Worm (Caenorhabditis elegans) whole organism, L1 larva: Measurements from ENCODE around the gene elt-4.

Source experiments
- C04F5.9 ChIP-seq: sonication (generic microtip); optimal IDR thresholded peaks from 2 replicates; lab custom pipeline; 2016; ENCODE audit warnings: missing genetic modification characterization, missing compliant biosample characterization
- F16B12.6 ChIP-seq: fragments of 150-350 bp; optimal IDR thresholded peaks from 2 replicates; lab custom pipeline; 2014; ENCODE audit warnings: missing biosample characterization, missing genetic modification characterization
- Y116A8C.19 ChIP-seq: sonication (generic microtip); optimal IDR thresholded peaks from 2 replicates; lab custom pipeline; 2016; ENCODE audit warnings: missing compliant biosample characterization, missing genetic modification characterization, borderline replicate concordance
- aly-2 ChIP-seq: fragments of 150-350 bp; optimal IDR thresholded peaks from 2 replicates; lab custom pipeline; 2014; ENCODE audit warnings: missing biosample characterization, missing genetic modification characterization
- ama-1 ChIP-seq: fragments of 150-350 bp; optimal IDR thresholded peaks from 2 replicates; lab custom pipeline; 2014
- ceh-8 ChIP-seq: fragments of 200-800 bp; sonication (Bioruptor generic); optimal IDR thresholded peaks from 2 replicates; lab custom pipeline; 2018; ENCODE audit warnings: mild to moderate bottlenecking, missing genetic modification characterization, moderate library complexity, missing compliant biosample characterization
- ceh-90 ChIP-seq: sonication (generic microtip); optimal IDR thresholded peaks from 2 replicates; lab custom pipeline; 2016; ENCODE audit warnings: missing genetic modification characterization, missing compliant biosample characterization
- dpl-1 ChIP-seq, 3 experiments: fragments of 150-350 bp in 2 of 3; sonication (generic microtip) in 1 of 3; optimal IDR thresholded peaks; 2 replicates each; lab custom pipeline; 2014 to 2017; ENCODE audit warnings: missing biosample characterization in 3 of 3, missing genetic modification characterization in 3 of 3, missing genetic modification reagents in 3 of 3
- efl-1 ChIP-seq, 4 experiments: fragments of 150-350 bp; optimal IDR thresholded peaks in 3 of 4; peaks in 1 of 4; 1 replicate in 1 of 4; 2 replicates in 3 of 4; lab custom pipeline; 2014; ENCODE audit warnings: missing biosample characterization in 2 of 4, missing genetic modification characterization in 2 of 4, missing genetic modification reagents in 2 of 4
- egl-13 ChIP-seq: sonication (generic microtip); optimal IDR thresholded peaks from 2 replicates; lab custom pipeline; 2016; ENCODE audit warnings: missing genotype, missing genetic modification reagents, missing genetic modification characterization, missing compliant biosample characterization
- elt-3 ChIP-seq, 6 experiments: fragments of 150-350 bp in 1 of 6; sonication (generic microtip); optimal IDR thresholded peaks; 2 replicates each; lab custom pipeline; 2017 to 2018; ENCODE audit warnings: missing biosample characterization in 6 of 6, missing genetic modification characterization in 6 of 6, inconsistent platforms in 1 of 6
- fkh-8 ChIP-seq: sonication (generic microtip); optimal IDR thresholded peaks from 2 replicates; lab custom pipeline; 2016; ENCODE audit warnings: mild to moderate bottlenecking, missing genetic modification characterization, missing compliant biosample characterization
- grh-1 ChIP-seq: fragments of 200-800 bp; sonication (Bioruptor generic); IDR thresholded peaks from 2 replicates; pipeline ENCODE4 v1.3.6; 2022; ENCODE audit warnings: missing genetic modification reagents, missing genetic modification characterization, missing compliant biosample characterization
- hlh-4 ChIP-seq: sonication (generic microtip); optimal IDR thresholded peaks from 2 replicates; lab custom pipeline; 2016; ENCODE audit warnings: mild to moderate bottlenecking, missing genetic modification characterization, missing compliant biosample characterization
- irx-1 ChIP-seq: sonication (generic microtip); optimal IDR thresholded peaks from 2 replicates; lab custom pipeline; 2016; ENCODE audit warnings: missing genetic modification characterization, missing compliant biosample characterization
- isw-1 ChIP-seq: fragments of 200-800 bp; sonication (Bioruptor generic); IDR thresholded peaks from 2 replicates; pipeline ENCODE4 v1.3.6; 2022; ENCODE audit warnings: missing genetic modification characterization, missing compliant biosample characterization
- lin-13 ChIP-seq: fragments of 150-350 bp; optimal IDR thresholded peaks from 2 replicates; lab custom pipeline; 2014; ENCODE audit warnings: missing biosample characterization, missing genetic modification reagents, missing genetic modification characterization
- lin-35 ChIP-seq, 2 experiments: fragments of 150-350 bp; optimal IDR thresholded peaks; 2 replicates each; lab custom pipeline; 2014; ENCODE audit warnings: missing biosample characterization in 2 of 2, missing genetic modification characterization in 2 of 2, missing genetic modification reagents in 2 of 2
- lsy-2 ChIP-seq, 2 experiments: fragments of 150-350 bp; optimal IDR thresholded peaks; 2 replicates each; lab custom pipeline; 2014; ENCODE audit warnings: missing biosample characterization in 2 of 2, missing genetic modification characterization in 2 of 2
- mdl-1 ChIP-seq, 2 experiments: fragments of 150-350 bp; optimal IDR thresholded peaks; 2 replicates each; lab custom pipeline; 2014 to 2017; ENCODE audit warnings: missing biosample characterization in 2 of 2, missing genetic modification characterization in 2 of 2, inconsistent platforms in 1 of 2
- mef-2 ChIP-seq: fragments of 150-350 bp; optimal IDR thresholded peaks from 2 replicates; lab custom pipeline; 2014; ENCODE audit warnings: missing biosample characterization, missing genetic modification characterization
- nhr-11 ChIP-seq: fragments of 150-350 bp; optimal IDR thresholded peaks from 2 replicates; lab custom pipeline; 2014; ENCODE audit warnings: missing biosample characterization, missing genetic modification characterization
- nhr-12 ChIP-seq: sonication (generic microtip); optimal IDR thresholded peaks from 2 replicates; lab custom pipeline; 2017; ENCODE audit warnings: missing biosample characterization, missing genetic modification characterization
- nhr-19 ChIP-seq: fragments of 200-800 bp; sonication (Bioruptor generic); conservative IDR thresholded peaks from 2 replicates; pipeline ENCODE4 v1.3.6; 2022; ENCODE audit warnings: missing genetic modification characterization, missing compliant biosample characterization
- nhr-47 ChIP-seq: sonication (generic microtip); optimal IDR thresholded peaks from 2 replicates; lab custom pipeline; 2016; ENCODE audit warnings: mild to moderate bottlenecking, missing genetic modification characterization, moderate library complexity, missing compliant biosample characterization
- nhr-71 ChIP-seq: sonication (generic microtip); optimal IDR thresholded peaks from 2 replicates; lab custom pipeline; 2016; ENCODE audit warnings: mild to moderate bottlenecking, missing genetic modification characterization, moderate library complexity, missing compliant biosample characterization
- nhr-84 ChIP-seq: sonication (generic microtip); optimal IDR thresholded peaks from 2 replicates; lab custom pipeline; 2017; ENCODE audit warnings: missing biosample characterization, missing genetic modification characterization
- nhr-85 ChIP-seq: sonication (generic microtip); peaks from one replicate; lab custom pipeline; 2016; ENCODE audit warnings: missing genetic modification characterization, inconsistent platforms, missing compliant biosample characterization
- pag-3 ChIP-seq: sonication (generic microtip); optimal IDR thresholded peaks from 2 replicates; lab custom pipeline; 2017; ENCODE audit warnings: missing genetic modification characterization, mild to moderate bottlenecking, missing compliant biosample characterization, antibody characterized with exemption, borderline replicate concordance; ENCODE audit not compliant: insufficient read depth
- pqm-1 ChIP-seq: sonication (generic microtip); optimal IDR thresholded peaks from 3 replicates; lab custom pipeline; 2017; ENCODE audit warnings: missing biosample characterization, missing genetic modification characterization
- sup-37 ChIP-seq: fragments of 200-800 bp; sonication (Bioruptor generic); optimal IDR thresholded peaks from 2 replicates; lab custom pipeline; 2018; ENCODE audit warnings: mild to moderate bottlenecking, missing genetic modification characterization, missing compliant biosample characterization
- tbx-2 ChIP-seq: sonication (generic microtip); optimal IDR thresholded peaks from 2 replicates; lab custom pipeline; 2016; ENCODE audit warnings: missing genetic modification characterization, missing compliant biosample characterization
- unc-30 ChIP-seq: sonication (generic microtip); optimal IDR thresholded peaks from 2 replicates; lab custom pipeline; 2017; ENCODE audit warnings: missing biosample characterization, missing genetic modification characterization
- unc-86 ChIP-seq: sonication (generic microtip); optimal IDR thresholded peaks from 2 replicates; lab custom pipeline; 2016; ENCODE audit warnings: missing genetic modification characterization, missing compliant biosample characterization
- ztf-11 ChIP-seq, 2 experiments: sonication (generic microtip); optimal IDR thresholded peaks; 2 replicates each; lab custom pipeline; 2016 to 2017; ENCODE audit warnings: missing genetic modification characterization in 2 of 2, missing biosample characterization in 1 of 2, missing compliant biosample characterization in 1 of 2
- ztf-4 ChIP-seq: fragments of 150-350 bp; optimal IDR thresholded peaks from 2 replicates; lab custom pipeline; 2014; ENCODE audit warnings: missing biosample characterization, missing genetic modification characterization

elt-4 gene

ce11 chrX:10505193-10505592, 29.9 kb downstream of the elt-4 start:
- TF ChIP-seq hlh-4 (tag; lab: Kevin White, UChicago) (no peak), lsy-2 (tag; optimal IDR thresholded peaks at IDR 0.05; lab: Kevin White, UChicago) (peak in 1 of 2 experiments; percentile 50)
- TF ChIP-seq, all 84 proteins: peak for 1

- TF ChIP-seq ama-1 (lab: Kevin White, UChicago), result no peak
Measured at ce11 chrX:10507971-10508370, 32.6 kb downstream of the elt-4 start.

DNA sequence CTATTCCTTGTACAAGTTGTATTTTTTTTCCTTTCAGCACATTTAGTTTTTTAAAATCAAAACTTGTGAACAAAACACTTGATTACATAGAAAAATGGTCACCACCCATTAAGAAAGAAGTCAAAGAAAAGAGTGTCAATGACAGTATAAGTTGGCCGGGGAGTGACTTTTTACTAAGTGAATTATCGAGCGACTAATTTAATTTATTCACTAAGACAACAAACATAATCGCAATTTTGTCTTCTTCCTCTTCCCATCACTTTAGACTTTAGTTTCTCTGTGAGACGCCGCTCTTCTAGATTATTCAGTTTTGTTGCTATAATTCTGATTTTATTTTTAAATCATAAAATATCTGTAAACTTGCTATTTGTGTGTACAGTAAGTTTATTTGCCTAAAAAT, 38.7 kb downstream of the elt-4 start:
- TF ChIP-seq nhr-47 (no peak), nhr-11 (tag; lab: Kevin White, UChicago) (no peak), tbx-2 (tag; lab: Kevin White, UChicago) (no peak), nhr-85 (tag; lab: Kevin White, UChicago) (peak; percentile 64), ceh-8 (GFP tag; lab: Kevin White, UChicago) (peak; percentile 63)

DNA sequence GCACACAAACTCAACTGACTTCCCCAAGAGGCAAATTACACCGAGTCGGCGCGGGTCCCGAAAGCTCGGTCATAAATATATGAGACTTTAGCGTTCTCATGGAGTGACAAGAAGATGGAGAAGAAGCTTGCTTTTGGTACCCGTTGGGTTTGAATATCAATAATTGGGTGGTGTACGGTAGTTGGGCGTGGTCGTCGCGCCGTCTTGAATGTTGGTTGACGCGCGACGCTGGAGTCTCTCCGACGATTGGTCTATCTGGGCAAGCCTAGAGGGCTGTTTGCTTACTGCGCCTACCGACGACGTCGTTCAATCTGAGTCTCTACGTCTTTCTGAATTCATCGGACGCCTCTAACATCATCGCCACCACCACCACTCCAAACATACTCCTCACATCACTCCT, 39.5 kb downstream of the elt-4 start:
- peak in 1 of 2 experiments; percentile 41 for TF ChIP-seq lsy-2 (tag; optimal IDR thresholded peaks at IDR 0.05; lab: Kevin White, UChicago)
- no peak for TF ChIP-seq aly-2
- TF ChIP-seq, all 84 proteins: peak for 1

ce11 chrX:10516549-10516948, 41.2 kb downstream of the elt-4 start:
- no peak for TF ChIP-seq nhr-84 (tag; lab: Kevin White, UChicago)
- TF ChIP-seq lin-13 (GFP tag; lab: Kevin White, UChicago), result no peak
- no peak for TF ChIP-seq lsy-2 (tag; optimal IDR thresholded peaks at IDR 0.05; lab: Kevin White, UChicago)
- no peak for TF ChIP-seq ztf-4 (tag; lab: Kevin White, UChicago)
- TF ChIP-seq nhr-11 (tag; lab: Kevin White, UChicago), result no peak
- TF ChIP-seq nhr-12 (tag; lab: Kevin White, UChicago), result no peak
- peak; percentile 74 for TF ChIP-seq nhr-85 (tag; lab: Kevin White, UChicago)
- no peak for TF ChIP-seq ceh-90 (tag; lab: Kevin White, UChicago)
- no peak for TF ChIP-seq C04F5.9 (tag; lab: Kevin White, UChicago)
- 0 out of 2 replicates have a peak, but pooled peaks have one; percentile 19 for TF ChIP-seq grh-1 (GFP tag; lab: Robert Waterston, UW)

ce11 chrX:10520185-10520584, 44.9 kb downstream of the elt-4 start:
- TF ChIP-seq efl-1 (optimal IDR thresholded peaks at IDR 0.05; lab: Kevin White, UChicago) (no peak), efl-1 (GFP tag; optimal IDR thresholded peaks at IDR 0.05 in 1 of 2; lab: Kevin White, UChicago) (peak in 1 of 2 experiments; percentile 71), nhr-71 (tag; lab: Kevin White, UChicago) (no peak)

- no peak for TF ChIP-seq unc-30
- TF ChIP-seq unc-86 (tag; lab: Kevin White, UChicago), result no peak
- TF ChIP-seq irx-1 (tag; lab: Kevin White, UChicago), result no peak
- no peak for TF ChIP-seq hlh-4 (tag; lab: Kevin White, UChicago)
- TF ChIP-seq egl-13 (tag; lab: Kevin White, UChicago), result no peak
- TF ChIP-seq nhr-84 (tag; lab: Kevin White, UChicago), result no peak
- no peak for TF ChIP-seq mef-2 (tag; lab: Kevin White, UChicago)
Measured at ce11 chrX:10521313-10521712, 46.0 kb downstream of the elt-4 start, which contains the start of gene F14F3.4. Gene F14F3.4, minus strand, starts transcription at chrX:10521413.

DNA sequence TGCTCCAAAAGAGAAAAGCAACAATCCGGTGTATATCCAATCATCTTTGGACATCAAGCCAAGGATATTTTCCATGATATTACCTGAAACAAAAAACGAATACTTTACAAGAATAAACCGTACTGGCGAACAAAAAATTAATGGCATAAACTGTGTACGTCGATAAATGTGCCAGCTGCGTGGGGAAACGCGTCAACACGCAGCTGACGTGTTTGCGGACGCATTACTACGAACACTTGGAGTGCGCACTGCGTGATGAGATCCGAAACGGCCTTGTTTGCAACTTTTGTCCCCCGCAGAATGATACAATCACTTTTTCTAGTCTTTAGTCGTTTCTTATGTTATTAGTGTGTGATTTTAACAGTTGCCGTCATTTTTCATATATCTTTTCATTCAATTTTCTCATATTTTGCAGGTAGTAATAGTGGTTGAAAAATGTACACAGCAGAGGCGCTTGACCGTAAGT, 49.2 kb downstream of the elt-4 start, which contains the start of the genes mboa-7 and git-1:
mboa-7 (minus strand) TSS at position 83 of the 466 bp plus-strand sequence.
git-1 (plus strand) TSS at position 416 of the 466 bp plus-strand sequence.
- TF ChIP-seq dpl-1 (GFP tag; optimal IDR thresholded peaks at IDR 0.05; lab: Kevin White, UChicago), result peak; percentile 35 to 54 (median 54)
- no peak for TF ChIP-seq nhr-85 (tag; lab: Kevin White, UChicago)
- no peak for TF ChIP-seq lin-13 (GFP tag; lab: Kevin White, UChicago)
- no peak for TF ChIP-seq pag-3 (tag; lab: Kevin White, UChicago)
- no peak for TF ChIP-seq ztf-11 (tag; optimal IDR thresholded peaks at IDR 0.05; lab: Kevin White, UChicago)
- TF ChIP-seq sup-37 (GFP tag; lab: Kevin White, UChicago), result no peak
- TF ChIP-seq nhr-71 (tag; lab: Kevin White, UChicago), result peak; percentile 74
- no peak for TF ChIP-seq pqm-1 (tag; lab: Kevin White, UChicago)
- peak; percentile 42 to 81 for TF ChIP-seq lin-35 (GFP tag; optimal IDR thresholded peaks at IDR 0.05; lab: Kevin White, UChicago)
- no peak for TF ChIP-seq C04F5.9 (tag; lab: Kevin White, UChicago)
- TF ChIP-seq nhr-47, result peak; percentile 63
- TF ChIP-seq elt-3 (tag; optimal IDR thresholded peaks at IDR 0.05; lab: Kevin White, UChicago), result peak in 3 of 6 experiments; percentile 30 to 74 (median 57)
- no peak for TF ChIP-seq Y116A8C.19 (tag; lab: Kevin White, UChicago)
- peak; percentile 25 for TF ChIP-seq F16B12.6 (tag; lab: Kevin White, UChicago)
- peak; percentile 17 for TF ChIP-seq fkh-8 (tag; lab: Kevin White, UChicago)
- TF ChIP-seq efl-1 (optimal IDR thresholded peaks at IDR 0.05; lab: Kevin White, UChicago), result peak; percentile 42 to 49
- peak; percentile 12 to 92 for TF ChIP-seq efl-1 (GFP tag; optimal IDR thresholded peaks at IDR 0.05 in 1 of 2; lab: Kevin White, UChicago)
- TF ChIP-seq ceh-8 (GFP tag; lab: Kevin White, UChicago), result no peak
- TF ChIP-seq mdl-1 (tag; optimal IDR thresholded peaks at IDR 0.05; lab: Kevin White, UChicago), result peak in 1 of 2 experiments; percentile 50
- no peak for TF ChIP-seq isw-1 (GFP tag; lab: Robert Waterston, UW)
- peak; percentile 55 for TF ChIP-seq nhr-19 (GFP tag; lab: Robert Waterston, UW)
